Worm (Caenorhabditis elegans) whole organism, L4/young adult: ENCODE measurements around the gene ant-1.3.

Experiments
- W03F9.2 ChIP-seq: fragments of 150-350 bp; optimal IDR thresholded peaks from 2 replicates; lab custom pipeline; 2014; ENCODE audit warnings: missing biosample characterization, missing genetic modification characterization
- dao-5 ChIP-seq: sonication (generic microtip); optimal IDR thresholded peaks from 2 replicates; lab custom pipeline; 2016; ENCODE audit warnings: missing genotype, missing genetic modification characterization, moderate library complexity, missing compliant biosample characterization
- him-1 ChIP-seq: sonication (generic microtip); optimal IDR thresholded peaks from 2 replicates; lab custom pipeline; 2016; ENCODE audit warnings: missing genotype, missing genetic modification reagents, missing genetic modification characterization, missing compliant biosample characterization

DNA sequence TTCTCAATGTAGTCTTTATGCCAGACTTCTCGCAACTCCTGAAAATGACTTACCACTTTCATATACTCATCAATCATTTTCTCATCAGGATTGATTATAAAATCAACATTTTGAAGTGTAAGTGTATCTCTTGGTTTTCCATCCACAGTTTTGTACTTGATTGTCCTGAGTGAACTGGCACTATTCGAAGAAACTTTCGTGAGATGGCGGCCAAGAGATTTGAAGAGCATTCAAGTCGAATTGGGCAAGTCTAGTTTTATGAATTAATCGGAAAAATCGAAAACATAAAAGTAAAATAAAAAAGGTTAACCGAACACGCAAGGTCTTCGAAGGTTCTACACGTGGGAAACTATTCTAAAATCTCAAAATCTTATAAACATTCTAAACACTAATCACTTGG lies 33.8 kb upstream of the ant-1.3 start, which contains the start of gene C28D4.7:
- TF ChIP-seq dao-5 (tag; lab: Kevin White, UChicago) (no peak), him-1 (tag; lab: Kevin White, UChicago) (no peak), W03F9.2 (no peak)
